Worm (Caenorhabditis elegans) whole organism, young adult: Measurements from ENCODE around the gene F02C12.1.

Experiments used
- B0035.1 ChIP-seq: sonication (generic microtip); optimal IDR thresholded peaks from 2 replicates; lab custom pipeline; 2016; ENCODE audit warnings: missing genetic modification characterization, mild to moderate bottlenecking, missing compliant biosample characterization, missing genotype, missing genetic modification reagents
- B0336.3 ChIP-seq: fragments of 200-800 bp; sonication (Bioruptor generic); IDR thresholded peaks from 2 replicates; pipeline ENCODE4 v1.3.6; 2022; ENCODE audit warnings: missing genetic modification characterization, missing compliant biosample characterization
- C17E4.6 ChIP-seq: fragments of 200-800 bp; sonication (Bioruptor generic); IDR thresholded peaks from 2 replicates; pipeline ENCODE4 v1.3.6; 2022; ENCODE audit warnings: missing genetic modification reagents, missing genetic modification characterization, missing compliant biosample characterization
- F10E7.11 ChIP-seq: sonication (generic microtip); optimal IDR thresholded peaks from 2 replicates; lab custom pipeline; 2017; ENCODE audit warnings: mild to moderate bottlenecking, missing genetic modification characterization, moderate library complexity, missing compliant biosample characterization
- F22D6.2 ChIP-seq: sonication (generic microtip); optimal IDR thresholded peaks from 2 replicates; lab custom pipeline; 2016; ENCODE audit warnings: mild to moderate bottlenecking, missing genetic modification characterization, missing compliant biosample characterization
- F33H1.4 ChIP-seq: fragments of 200-800 bp; sonication (Bioruptor generic); IDR thresholded peaks from 2 replicates; pipeline ENCODE4 v1.3.6; 2022; ENCODE audit warnings: missing genetic modification reagents, missing genetic modification characterization, missing compliant biosample characterization
- F39B2.1 ChIP-seq: fragments of 200-800 bp; sonication (Bioruptor generic); IDR thresholded peaks from 2 replicates; pipeline ENCODE4 v1.3.6; 2022; ENCODE audit warnings: missing genetic modification reagents, missing genetic modification characterization, missing compliant biosample characterization
- T07F8.4 ChIP-seq: sonication (generic microtip); optimal IDR thresholded peaks from 2 replicates; lab custom pipeline; 2016; ENCODE audit warnings: mild to moderate bottlenecking, missing genetic modification characterization, moderate library complexity, missing compliant biosample characterization
- T26A5.8 ChIP-seq: sonication (generic microtip); optimal IDR thresholded peaks from 2 replicates; lab custom pipeline; 2016; ENCODE audit warnings: missing genetic modification characterization, missing compliant biosample characterization
- Y53F4B.3 ChIP-seq: fragments of 200-800 bp; sonication (Bioruptor generic); IDR thresholded peaks from 2 replicates; pipeline ENCODE4 v1.3.6; 2022; ENCODE audit warnings: missing genetic modification reagents, missing genetic modification characterization, missing compliant biosample characterization
- Y53G8AR.9 ChIP-seq: fragments of 200-800 bp; sonication (Bioruptor generic); conservative IDR thresholded peaks from 2 replicates; pipeline ENCODE4 v1.3.6; 2022; ENCODE audit warnings: missing genetic modification reagents, missing genetic modification characterization, missing compliant biosample characterization
- Y95B8A.8 ChIP-seq: fragments of 200-800 bp; sonication (Bioruptor generic); IDR thresholded peaks from 2 replicates; pipeline ENCODE4 v1.3.6; 2022; ENCODE audit warnings: missing genetic modification reagents, missing genetic modification characterization, missing compliant biosample characterization
- ZK185.1 ChIP-seq: sonication (generic microtip); optimal IDR thresholded peaks from 2 replicates; lab custom pipeline; 2016; ENCODE audit warnings: mild to moderate bottlenecking, missing genetic modification characterization, missing compliant biosample characterization; ENCODE audit not compliant: poor library complexity, severe bottlenecking
- aptf-3 ChIP-seq: fragments of 200-800 bp; sonication (Bioruptor generic); IDR thresholded peaks from 2 replicates; pipeline ENCODE4 v1.3.6; 2022; ENCODE audit warnings: missing genetic modification characterization, missing compliant biosample characterization
- atf-7 ChIP-seq: sonication (generic microtip); optimal IDR thresholded peaks from 2 replicates; lab custom pipeline; 2017; ENCODE audit warnings: mild to moderate bottlenecking, missing genetic modification characterization, missing compliant biosample characterization
- bed-1 ChIP-seq: fragments of 200-800 bp; sonication (Bioruptor generic); IDR thresholded peaks from 2 replicates; pipeline ENCODE4 v1.3.6; 2022; ENCODE audit warnings: missing genetic modification reagents, missing genetic modification characterization, missing compliant biosample characterization
- bed-2 ChIP-seq: fragments of 200-800 bp; sonication (Bioruptor generic); IDR thresholded peaks from 2 replicates; pipeline ENCODE4 v1.3.6; 2022; ENCODE audit warnings: missing genetic modification reagents, missing genetic modification characterization, missing compliant biosample characterization
- cebp-2 ChIP-seq: fragments of 200-800 bp; sonication (Bioruptor generic); IDR thresholded peaks from 2 replicates; pipeline ENCODE4 v1.3.6; 2022; ENCODE audit warnings: missing genetic modification characterization, missing compliant biosample characterization
- ceh-100 ChIP-seq: fragments of 200-800 bp; sonication (Bioruptor generic); IDR thresholded peaks from 2 replicates; pipeline ENCODE4 v1.3.6; 2022; ENCODE audit warnings: missing genetic modification reagents, missing genetic modification characterization, missing compliant biosample characterization
- ceh-27 ChIP-seq: fragments of 200-800 bp; sonication (Bioruptor generic); optimal IDR thresholded peaks from 2 replicates; lab custom pipeline; 2018; ENCODE audit warnings: mild to moderate bottlenecking, missing genetic modification characterization, moderate library complexity, missing compliant biosample characterization
- ceh-58 ChIP-seq: fragments of 200-800 bp; sonication (Bioruptor generic); IDR thresholded peaks from 2 replicates; pipeline ENCODE4 v1.3.6; 2022; ENCODE audit warnings: missing genetic modification characterization, missing compliant biosample characterization
- ceh-79 ChIP-seq: sonication (generic microtip); optimal IDR thresholded peaks from 2 replicates; lab custom pipeline; 2017; ENCODE audit warnings: mild to moderate bottlenecking, missing genetic modification characterization, missing compliant biosample characterization
- dpl-1 ChIP-seq: fragments of 150-350 bp; optimal IDR thresholded peaks from 2 replicates; lab custom pipeline; 2014; ENCODE audit warnings: missing biosample characterization, missing genetic modification reagents, missing genetic modification characterization
- egl-44 ChIP-seq: fragments of 200-800 bp; sonication (Bioruptor generic); IDR thresholded peaks from 2 replicates; pipeline ENCODE4 v1.3.6; 2022; ENCODE audit warnings: missing genetic modification reagents, missing genetic modification characterization, missing compliant biosample characterization
- egrh-3 ChIP-seq: fragments of 200-800 bp; sonication (Bioruptor generic); IDR thresholded peaks from 2 replicates; pipeline ENCODE4 v1.3.6; 2022; ENCODE audit warnings: missing genetic modification reagents, missing genetic modification characterization, missing compliant biosample characterization
- fkh-3 ChIP-seq: sonication (generic microtip); optimal IDR thresholded peaks from 2 replicates; lab custom pipeline; 2016; ENCODE audit warnings: mild to moderate bottlenecking, missing genetic modification characterization, missing compliant biosample characterization
- gei-17 ChIP-seq: fragments of 200-800 bp; sonication (Bioruptor generic); optimal IDR thresholded peaks from 2 replicates; lab custom pipeline; 2018; ENCODE audit warnings: mild to moderate bottlenecking, missing genetic modification characterization, missing compliant biosample characterization
- hlh-26 ChIP-seq: fragments of 200-800 bp; sonication (Bioruptor generic); conservative IDR thresholded peaks from 2 replicates; pipeline ENCODE4 v1.3.6; 2022; ENCODE audit warnings: missing genetic modification reagents, missing genetic modification characterization, missing compliant biosample characterization
- hsf-1 ChIP-seq: fragments of 200-800 bp; sonication (Bioruptor generic); IDR thresholded peaks from 2 replicates; pipeline ENCODE4 v1.3.6; 2022; ENCODE audit warnings: missing genetic modification reagents, missing genetic modification characterization, missing compliant biosample characterization
- let-526 ChIP-seq: fragments of 200-800 bp; sonication (Bioruptor generic); IDR thresholded peaks from 2 replicates; pipeline ENCODE4 v1.3.6; 2022; ENCODE audit warnings: missing genetic modification reagents, missing genetic modification characterization, missing compliant biosample characterization
- let-607 ChIP-seq, 2 experiments: fragments of 200-800 bp in 1 of 2; sonication (Bioruptor generic) in 1 of 2; sonication (generic microtip) in 1 of 2; optimal IDR thresholded peaks; 2 replicates each; lab custom pipeline; 2016 to 2018; ENCODE audit warnings: mild to moderate bottlenecking in 2 of 2, missing compliant biosample characterization in 2 of 2, missing genetic modification characterization in 2 of 2, moderate library complexity in 2 of 2, missing genotype in 1 of 2
- lir-1 ChIP-seq: fragments of 200-800 bp; sonication (Bioruptor generic); conservative IDR thresholded peaks from 2 replicates; pipeline ENCODE4 v1.3.6; 2022; ENCODE audit warnings: missing genetic modification reagents, missing genetic modification characterization, missing compliant biosample characterization
- madf-6 ChIP-seq: fragments of 200-800 bp; sonication (Bioruptor generic); IDR thresholded peaks from 2 replicates; pipeline ENCODE4 v1.3.6; 2022; ENCODE audit warnings: missing genetic modification reagents, missing genetic modification characterization, missing compliant biosample characterization
- madf-8 ChIP-seq: fragments of 200-800 bp; sonication (Bioruptor generic); conservative IDR thresholded peaks from 2 replicates; pipeline ENCODE4 v1.3.6; 2022; ENCODE audit warnings: missing genetic modification reagents, missing genetic modification characterization, missing compliant biosample characterization
- mel-28 ChIP-seq: sonication (generic microtip); optimal IDR thresholded peaks from 2 replicates; lab custom pipeline; 2016; ENCODE audit warnings: borderline replicate concordance, mild to moderate bottlenecking, missing genetic modification characterization, missing compliant biosample characterization
- nfya-1 ChIP-seq: sonication (generic microtip); optimal IDR thresholded peaks from 2 replicates; lab custom pipeline; 2017; ENCODE audit warnings: antibody characterized with exemption, missing compliant biosample characterization, missing genetic modification characterization, borderline replicate concordance; ENCODE audit not compliant: insufficient read depth
- nfyb-1 ChIP-seq: fragments of 200-800 bp; sonication (Bioruptor generic); IDR thresholded peaks from 2 replicates; pipeline ENCODE4 v1.3.6; 2022; ENCODE audit warnings: missing genetic modification reagents, missing genetic modification characterization, missing compliant biosample characterization
- nhr-27 ChIP-seq: fragments of 200-800 bp; sonication (Bioruptor generic); optimal IDR thresholded peaks from 2 replicates; lab custom pipeline; 2018; ENCODE audit warnings: mild to moderate bottlenecking, missing genetic modification characterization, moderate library complexity, missing compliant biosample characterization
- nhr-80 ChIP-seq: sonication (generic microtip); optimal IDR thresholded peaks from 2 replicates; lab custom pipeline; 2016; ENCODE audit warnings: missing genetic modification characterization, missing compliant biosample characterization
- rpc-1 ChIP-seq, 2 experiments: fragments of 150-350 bp in 1 of 2; sonication (generic microtip) in 1 of 2; optimal IDR thresholded peaks; 2 replicates each; lab custom pipeline; 2014 to 2018; ENCODE audit warnings: missing biosample characterization in 1 of 2, missing genetic modification characterization in 1 of 2, missing genetic modification reagents in 1 of 2, missing genotype in 1 of 2
- snpc-1.3 ChIP-seq: sonication (generic microtip); optimal IDR thresholded peaks from 2 replicates; lab custom pipeline; 2017; ENCODE audit warnings: missing genetic modification characterization, mild to moderate bottlenecking, missing compliant biosample characterization, antibody characterized with exemption, moderate library complexity, missing genotype, missing genetic modification reagents; ENCODE audit not compliant: insufficient read depth
- snpc-4 ChIP-seq, 5 experiments: fragments of 150-350 bp in 1 of 5; sonication (generic microtip) in 4 of 5; optimal IDR thresholded peaks; 2 replicates each; lab custom pipeline; 2014 to 2018; ENCODE audit warnings: missing genetic modification characterization in 5 of 5, missing biosample characterization in 3 of 5, antibody characterized with exemption in 2 of 5, mild to moderate bottlenecking in 2 of 5, missing compliant biosample characterization in 2 of 5, missing genotype in 2 of 5, moderate library complexity in 2 of 5, missing genetic modification reagents in 1 of 5
- somi-1 ChIP-seq: fragments of 200-800 bp; sonication (Bioruptor generic); optimal IDR thresholded peaks from 2 replicates; lab custom pipeline; 2018; ENCODE audit warnings: mild to moderate bottlenecking, missing genetic modification characterization, missing compliant biosample characterization
- sptf-2 ChIP-seq: fragments of 200-800 bp; sonication (Bioruptor generic); optimal IDR thresholded peaks from 2 replicates; lab custom pipeline; 2018; ENCODE audit warnings: mild to moderate bottlenecking, missing genetic modification characterization, missing compliant biosample characterization
- xnd-1 ChIP-seq: sonication (generic microtip); optimal IDR thresholded peaks from 2 replicates; lab custom pipeline; 2016; ENCODE audit warnings: missing genotype, missing genetic modification reagents, missing genetic modification characterization, missing compliant biosample characterization
- zfh-2 ChIP-seq: fragments of 200-800 bp; sonication (Bioruptor generic); conservative IDR thresholded peaks from 2 replicates; pipeline ENCODE4 v1.3.6; 2022; ENCODE audit warnings: missing genetic modification reagents, missing genetic modification characterization, missing compliant biosample characterization
- ztf-22 ChIP-seq: fragments of 200-800 bp; sonication (Bioruptor generic); optimal IDR thresholded peaks from 2 replicates; lab custom pipeline; 2018; ENCODE audit warnings: mild to moderate bottlenecking, missing genetic modification characterization, moderate library complexity, missing compliant biosample characterization
- ztf-3 ChIP-seq: fragments of 200-800 bp; sonication (Bioruptor generic); optimal IDR thresholded peaks from 2 replicates; lab custom pipeline; 2018; ENCODE audit warnings: mild to moderate bottlenecking, missing genetic modification characterization, missing compliant biosample characterization

F02C12.1 gene

DNA sequence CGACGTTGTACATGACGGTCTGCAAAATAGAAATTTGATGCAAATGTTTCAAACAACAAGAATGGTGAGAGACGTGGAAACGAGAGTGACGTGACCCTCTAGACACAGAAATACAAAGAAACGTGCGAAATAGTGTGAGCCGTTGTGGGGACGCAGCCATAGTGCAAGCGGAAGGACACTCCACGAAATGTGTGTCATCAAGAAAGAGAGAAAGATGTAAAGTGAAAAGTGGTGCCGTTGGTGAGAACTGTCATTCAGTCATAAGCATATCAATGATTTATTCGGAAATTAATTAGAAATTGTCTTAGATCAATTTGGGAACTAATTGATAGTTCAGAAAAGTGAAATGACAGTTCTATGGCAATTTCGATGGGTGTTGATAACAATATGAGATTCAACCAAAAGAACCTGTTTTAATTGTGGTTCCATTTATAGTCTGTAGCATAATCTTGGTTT lies 18.0 kb downstream of the F02C12.1 start, which contains the start of gene C29F7.3 (continued):
- TF ChIP-seq bed-1 (GFP tag; lab: Robert Waterston, UW) (no peak), ceh-79 (no peak), F10E7.11 (tag; lab: Kevin White, UChicago) (no peak), xnd-1 (tag; lab: Kevin White, UChicago) (no peak), cebp-2 (GFP tag; lab: Robert Waterston, UW) (no peak), Y95B8A.8 (GFP tag; lab: Robert Waterston, UW) (no peak), ztf-3 (GFP tag; lab: Kevin White, UChicago) (no peak), Y53F4B.3 (no peak), B0035.1 (tag; lab: Kevin White, UChicago) (no peak), hsf-1 (GFP tag; lab: Robert Waterston, UW) (no peak), bed-2 (GFP tag; lab: Robert Waterston, UW) (no peak), mel-28 (tag; lab: Kevin White, UChicago) (no peak), Y53G8AR.9 (GFP tag; lab: Robert Waterston, UW) (no peak), F22D6.2 (tag; lab: Kevin White, UChicago) (no peak), madf-6 (GFP tag; lab: Robert Waterston, UW) (no peak), sptf-2 (GFP tag; lab: Kevin White, UChicago) (no peak), nhr-80 (peak; percentile 95), T26A5.8 (tag; lab: Kevin White, UChicago) (no peak), hlh-26 (no peak), ceh-27 (GFP tag; lab: Kevin White, UChicago) (no peak), ceh-100 (GFP tag; lab: Robert Waterston, UW) (no peak), aptf-3 (GFP tag; lab: Robert Waterston, UW) (no peak), T07F8.4 (tag; lab: Kevin White, UChicago) (no peak), nhr-27 (tag; lab: Kevin White, UChicago) (no peak), madf-8 (GFP tag; lab: Robert Waterston, UW) (no peak), rpc-1 (optimal IDR thresholded peaks at IDR 0.05; lab: Kevin White, UChicago) (no peak), rpc-1 (tag; optimal IDR thresholded peaks at IDR 0.05; lab: Kevin White, UChicago) (no peak), fkh-3 (no peak), let-607 (tag; optimal IDR thresholded peaks at IDR 0.05; lab: Kevin White, UChicago) (peak; percentile 84 to 92), B0336.3 (GFP tag; lab: Robert Waterston, UW) (no peak), atf-7 (peak; percentile 23), egrh-3 (GFP tag; lab: Robert Waterston, UW) (no peak), snpc-1.3 (tag; lab: Kevin White, UChicago) (no peak), dpl-1 (GFP tag; lab: Kevin White, UChicago) (no peak), F39B2.1 (GFP tag; lab: Robert Waterston, UW) (no peak), let-526 (no peak), zfh-2 (GFP tag; lab: Robert Waterston, UW) (no peak), nfyb-1 (GFP tag; lab: Robert Waterston, UW) (no peak), somi-1 (GFP tag; lab: Kevin White, UChicago) (peak; percentile 16), ztf-22 (GFP tag; lab: Kevin White, UChicago) (peak; percentile 79), gei-17 (GFP tag; lab: Kevin White, UChicago) (no peak), snpc-4 (GFP tag; optimal IDR thresholded peaks at IDR 0.05; lab: Kevin White, UChicago) (no peak), snpc-4 (tag; optimal IDR thresholded peaks at IDR 0.05; lab: Kevin White, UChicago) (no peak), C17E4.6 (GFP tag; lab: Robert Waterston, UW) (no peak), lir-1 (no peak), ZK185.1 (tag; lab: Kevin White, UChicago) (peak; percentile 20), egl-44 (GFP tag; lab: Robert Waterston, UW) (0 out of 2 replicates have a peak, but pooled peaks have one; percentile 12), ceh-58 (no peak), F33H1.4 (GFP tag; lab: Robert Waterston, UW) (no peak), nfya-1 (tag; lab: Kevin White, UChicago) (no peak)
